Fruit fly (Drosophila melanogaster) whole organism, pupa: ENCODE results near the gene Mst89B.

Source experiments
- CG10348 ChIP-seq: fragments of 200-800 bp; sonication (Bioruptor generic); IDR thresholded peaks from 2 replicates; pipeline ENCODE4 v1.3.6; 2022; ENCODE audit warnings: missing biosample characterization, missing genetic modification characterization
- CG12605 ChIP-seq: fragments of 200-800 bp; sonication (Bioruptor generic); IDR thresholded peaks from 2 replicates; pipeline ENCODE4 v1.3.6; 2022; ENCODE audit warnings: missing biosample characterization, missing genetic modification characterization
- CG13204 ChIP-seq: fragments of 200-800 bp; sonication (Bioruptor generic); optimal IDR thresholded peaks from 2 replicates; lab custom pipeline; 2018; ENCODE audit warnings: missing biosample characterization, mild to moderate bottlenecking, missing genetic modification characterization, moderate library complexity
- CG14655 ChIP-seq: fragments of 200-800 bp; sonication (Bioruptor generic); optimal IDR thresholded peaks from 3 replicates; lab custom pipeline; 2017; ENCODE audit warnings: mild to moderate bottlenecking, missing biosample characterization, missing genetic modification reagents, missing genetic modification characterization
- CG15710 ChIP-seq: fragments of 200-800 bp; sonication (Bioruptor generic); optimal IDR thresholded peaks from 2 replicates; lab custom pipeline; 2018; ENCODE audit warnings: missing biosample characterization, mild to moderate bottlenecking, missing genetic modification characterization, moderate library complexity
- CG17806 ChIP-seq: fragments of 200-800 bp; sonication (Bioruptor generic); optimal IDR thresholded peaks from 2 replicates; lab custom pipeline; 2018; ENCODE audit warnings: missing biosample characterization, mild to moderate bottlenecking, missing genetic modification characterization, moderate library complexity
- CG32121 ChIP-seq: fragments of 200-800 bp; sonication (Bioruptor generic); IDR thresholded peaks from 2 replicates; pipeline ENCODE4 v1.3.6; 2022; ENCODE audit warnings: missing biosample characterization, missing genetic modification characterization
- CG34367 ChIP-seq: fragments of 200-800 bp; sonication (Bioruptor generic); optimal IDR thresholded peaks from 2 replicates; lab custom pipeline; 2018; ENCODE audit warnings: missing biosample characterization, mild to moderate bottlenecking, missing genetic modification characterization
- CG4496 ChIP-seq: fragments of 200-800 bp; sonication (Bioruptor generic); IDR thresholded peaks from 3 replicates; pipeline ENCODE4 v1.3.6; 2022; ENCODE audit warnings: missing biosample characterization, missing genetic modification characterization
- CG8159 ChIP-seq: fragments of 200-800 bp; sonication (Bioruptor generic); optimal IDR thresholded peaks from 3 replicates; lab custom pipeline; 2018; ENCODE audit warnings: missing biosample characterization, mild to moderate bottlenecking, missing genetic modification characterization, moderate library complexity
- CG8301 ChIP-seq: fragments of 200-800 bp; sonication (Bioruptor generic); optimal IDR thresholded peaks from 2 replicates; lab custom pipeline; 2018; ENCODE audit warnings: missing biosample characterization, mild to moderate bottlenecking, missing genetic modification characterization
- CG9948 ChIP-seq: fragments of 200-800 bp; sonication (Bioruptor generic); optimal IDR thresholded peaks from 2 replicates; lab custom pipeline; 2018; ENCODE audit warnings: missing biosample characterization, mild to moderate bottlenecking, missing genetic modification characterization, moderate library complexity
- D1 ChIP-seq: fragments of 200-800 bp; sonication (Bioruptor generic); optimal IDR thresholded peaks from 2 replicates; lab custom pipeline; 2018; ENCODE audit warnings: missing biosample characterization, mild to moderate bottlenecking, missing genetic modification characterization, moderate library complexity
- EcR ChIP-seq: fragments of 200-800 bp; sonication (Bioruptor generic); optimal IDR thresholded peaks from 3 replicates; lab custom pipeline; 2019; ENCODE audit warnings: missing biosample characterization, missing genetic modification characterization, mild to moderate bottlenecking, moderate library complexity, missing genetic modification reagents
- Ets98B ChIP-seq: fragments of 200-800 bp; sonication (Bioruptor generic); IDR thresholded peaks from 2 replicates; pipeline ENCODE4 v1.3.6; 2022; ENCODE audit warnings: missing biosample characterization, missing genetic modification characterization
- Pif1A ChIP-seq: fragments of 200-800 bp; sonication (Bioruptor generic); optimal IDR thresholded peaks from 3 replicates; lab custom pipeline; 2016; ENCODE audit warnings: missing biosample characterization, missing genetic modification characterization
- Pif1B ChIP-seq: fragments of 200-800 bp; sonication (Bioruptor generic); optimal IDR thresholded peaks from 3 replicates; lab custom pipeline; 2016; ENCODE audit warnings: missing biosample characterization, missing genetic modification characterization
- Snoo ChIP-seq: fragments of 200-800 bp; sonication (Bioruptor generic); optimal IDR thresholded peaks from 3 replicates; lab custom pipeline; 2017; ENCODE audit warnings: missing biosample characterization, mild to moderate bottlenecking, missing genetic modification characterization, inconsistent platforms
- fd96Ca ChIP-seq: fragments of 200-800 bp; sonication (Bioruptor generic); IDR thresholded peaks from 3 replicates; pipeline ENCODE4 v1.3.6; 2022; ENCODE audit warnings: missing biosample characterization, missing genetic modification characterization
- gl ChIP-seq: fragments of 200-800 bp; sonication (Bioruptor generic); optimal IDR thresholded peaks from 2 replicates; lab custom pipeline; 2018; ENCODE audit warnings: missing biosample characterization, mild to moderate bottlenecking, missing genetic modification characterization
- rn ChIP-seq: fragments of 200-800 bp; sonication (Bioruptor generic); IDR thresholded peaks from 2 replicates; pipeline ENCODE4 v1.3.6; 2022; ENCODE audit warnings: missing biosample characterization, missing genetic modification characterization

The Mst89B gene

dm6 chr3R:16249829-16250814 is 16.7 kb upstream of the Mst89B start:
- TF ChIP-seq CG9948 (tag; lab: Kevin White, UChicago) (no peak), CG8301 (tag; lab: Kevin White, UChicago) (no peak), CG12605 (GFP tag; lab: Robert Waterston, UW) (no peak), Ets98B (GFP tag; lab: Robert Waterston, UW) (no peak), Pif1A (GFP tag; lab: Kevin White, UChicago) (peak; percentile 51), CG32121 (no peak), CG17806 (tag; lab: Kevin White, UChicago) (no peak), CG15710 (tag; lab: Kevin White, UChicago) (peak; percentile 27), CG13204 (peak; percentile 72), CG34367 (tag; lab: Kevin White, UChicago) (peak; percentile 46), CG8159 (peak; percentile 22), CG4496 (GFP tag; lab: Robert Waterston, UW) (no peak), CG10348 (GFP tag; lab: Robert Waterston, UW) (no peak), D1 (no peak), gl (tag; lab: Kevin White, UChicago) (peak; percentile 46), EcR (GFP tag; lab: Kevin White, UChicago) (peak; percentile 94), fd96Ca (GFP tag; lab: Robert Waterston, UW) (no peak), Snoo (tag; lab: Kevin White, UChicago) (peak; percentile 36), CG14655 (GFP tag; lab: Kevin White, UChicago) (peak; percentile 52), Pif1B (GFP tag; lab: Kevin White, UChicago) (peak; percentile 65), rn (GFP tag; lab: Robert Waterston, UW) (no peak)

dm6 chr3R:16251270-16251925 is 15.4 kb upstream of the Mst89B start:
- no peak for TF ChIP-seq CG34367 (tag; lab: Kevin White, UChicago)
- TF ChIP-seq EcR (GFP tag; lab: Kevin White, UChicago), result peak; percentile 63

- TF ChIP-seq CG13204 (peak; percentile 78), rn (GFP tag; lab: Robert Waterston, UW) (no peak), CG14655 (GFP tag; lab: Kevin White, UChicago) (no peak)
- TF ChIP-seq, all 21 proteins: peak for 1
Measured at dm6 chr3R:16251926-16252287, 14.9 kb upstream of the Mst89B start.

dm6 chr3R:16252898-16253412 is 13.9 kb upstream of the Mst89B start:
- peak; percentile 45 for TF ChIP-seq Pif1B (GFP tag; lab: Kevin White, UChicago)
- TF ChIP-seq CG17806 (tag; lab: Kevin White, UChicago), result peak; percentile 10
- TF ChIP-seq gl (tag; lab: Kevin White, UChicago), result peak; percentile 67
- TF ChIP-seq Ets98B (GFP tag; lab: Robert Waterston, UW), result no peak
- peak; percentile 70 for TF ChIP-seq EcR (GFP tag; lab: Kevin White, UChicago)
- no peak for TF ChIP-seq CG9948 (tag; lab: Kevin White, UChicago)
- TF ChIP-seq CG8159, result no peak
- TF ChIP-seq Pif1A (GFP tag; lab: Kevin White, UChicago), result peak; percentile 55
- TF ChIP-seq CG13204, result peak; percentile 79
- TF ChIP-seq CG14655 (GFP tag; lab: Kevin White, UChicago), result no peak
- TF ChIP-seq fd96Ca (GFP tag; lab: Robert Waterston, UW), result no peak

dm6 chr3R:16253427-16253883 is 13.4 kb upstream of the Mst89B start:
- no peak for TF ChIP-seq EcR (GFP tag; lab: Kevin White, UChicago)
- peak; percentile 81 for TF ChIP-seq D1
- TF ChIP-seq CG13204, result no peak
- no peak for TF ChIP-seq CG12605 (GFP tag; lab: Robert Waterston, UW)
- peak; percentile 40 for TF ChIP-seq Pif1B (GFP tag; lab: Kevin White, UChicago)
- peak; percentile 71 for TF ChIP-seq Snoo (tag; lab: Kevin White, UChicago)
- peak; percentile 65 for TF ChIP-seq Pif1A (GFP tag; lab: Kevin White, UChicago)
- peak; percentile 72 for TF ChIP-seq CG34367 (tag; lab: Kevin White, UChicago)
- TF ChIP-seq CG8159, result peak; percentile 86
- peak; percentile 77 for TF ChIP-seq CG15710 (tag; lab: Kevin White, UChicago)
- peak; percentile 80 for TF ChIP-seq CG9948 (tag; lab: Kevin White, UChicago)
- no peak for TF ChIP-seq gl (tag; lab: Kevin White, UChicago)
- no peak for TF ChIP-seq rn (GFP tag; lab: Robert Waterston, UW)
- TF ChIP-seq Ets98B (GFP tag; lab: Robert Waterston, UW), result no peak
- no peak for TF ChIP-seq CG4496 (GFP tag; lab: Robert Waterston, UW)
- peak; percentile 67 for TF ChIP-seq CG17806 (tag; lab: Kevin White, UChicago)
- no peak for TF ChIP-seq CG10348 (GFP tag; lab: Robert Waterston, UW)
- TF ChIP-seq CG32121, result no peak
- peak; percentile 78 for TF ChIP-seq CG8301 (tag; lab: Kevin White, UChicago)
- TF ChIP-seq CG14655 (GFP tag; lab: Kevin White, UChicago), result peak; percentile 87
